Fruit fly (Drosophila melanogaster) whole organism, embryonic: ENCODE results near the gene fzo.

Source experiments
- B-H2 ChIP-seq: fragments of 200-800 bp; sonication (Bioruptor generic); optimal IDR thresholded peaks from 2 replicates; lab custom pipeline; 2018; ENCODE audit warnings: missing biosample characterization, mild to moderate bottlenecking, missing genetic modification characterization
- Bgb ChIP-seq: fragments of 200-800 bp; sonication (Bioruptor generic); IDR thresholded peaks from 2 replicates; pipeline ENCODE4 v1.3.6; 2022; ENCODE audit warnings: missing biosample characterization, missing genetic modification characterization; ENCODE audit not compliant: partially characterized antibody
- CG10209 ChIP-seq: fragments of 200-800 bp; sonication (Bioruptor generic); optimal IDR thresholded peaks from 3 replicates; lab custom pipeline; 2017; ENCODE audit warnings: missing biosample characterization, mild to moderate bottlenecking, missing genetic modification characterization, missing genetic modification reagents
- CG10267 ChIP-seq: fragments of 200-800 bp; sonication (Bioruptor generic); optimal IDR thresholded peaks from 2 replicates; lab custom pipeline; 2018; ENCODE audit warnings: missing biosample characterization, mild to moderate bottlenecking, missing genetic modification characterization, moderate library complexity
- CG10979 ChIP-seq: fragments of 200-800 bp; sonication (Bioruptor generic); optimal IDR thresholded peaks from 2 replicates; lab custom pipeline; 2018; ENCODE audit warnings: missing biosample characterization, mild to moderate bottlenecking, missing genetic modification characterization, moderate library complexity
- CG13624 ChIP-seq: fragments of 200-800 bp; sonication (Bioruptor generic); optimal IDR thresholded peaks from 2 replicates; lab custom pipeline; 2016; ENCODE audit warnings: missing biosample characterization, missing genetic modification characterization
- CG15011 ChIP-seq: fragments of 200-800 bp; sonication (Bioruptor generic); optimal IDR thresholded peaks from 3 replicates; lab custom pipeline; 2018; ENCODE audit warnings: missing biosample characterization, mild to moderate bottlenecking, missing genetic modification characterization
- CG15601 ChIP-seq: fragments of 200-800 bp; sonication (Bioruptor generic); optimal IDR thresholded peaks from 3 replicates; lab custom pipeline; 2019; ENCODE audit warnings: missing biosample characterization, mild to moderate bottlenecking, missing genetic modification characterization, moderate library complexity
- CG16779 ChIP-seq: fragments of 200-800 bp; sonication (Bioruptor generic); IDR thresholded peaks from 2 replicates; pipeline ENCODE4 v1.3.6; 2022; ENCODE audit warnings: missing biosample characterization, missing genetic modification characterization
- CG1832 ChIP-seq: fragments of 200-800 bp; sonication (Bioruptor generic); optimal IDR thresholded peaks from 2 replicates; lab custom pipeline; 2017; ENCODE audit warnings: missing biosample characterization, mild to moderate bottlenecking, missing genetic modification characterization, inconsistent platforms
- CG2712 ChIP-seq: fragments of 200-800 bp; optimal IDR thresholded peaks from 3 replicates; lab custom pipeline; 2019; ENCODE audit warnings: missing biosample characterization, mild to moderate bottlenecking, missing genetic modification characterization, moderate library complexity
- CG2889 ChIP-seq: fragments of 200-800 bp; sonication (Bioruptor generic); IDR thresholded peaks from 3 replicates; pipeline ENCODE4 v1.3.6; 2022; ENCODE audit warnings: missing biosample characterization, missing genetic modification characterization
- CG3065 ChIP-seq: fragments of 200-800 bp; sonication (Bioruptor generic); optimal IDR thresholded peaks from 2 replicates; lab custom pipeline; 2016; ENCODE audit warnings: missing biosample characterization, missing genetic modification characterization
- CG33213 ChIP-seq: fragments of 200-800 bp; sonication (Bioruptor generic); optimal IDR thresholded peaks from 3 replicates; lab custom pipeline; 2016; ENCODE audit warnings: missing biosample characterization, missing genetic modification characterization
- CG3995 ChIP-seq: fragments of 200-800 bp; sonication (Bioruptor generic); optimal IDR thresholded peaks from 3 replicates; lab custom pipeline; 2016; ENCODE audit warnings: missing biosample characterization, missing genetic modification characterization
- CG4404 ChIP-seq: fragments of 200-800 bp; sonication (Bioruptor generic); IDR thresholded peaks from 2 replicates; pipeline ENCODE4 v1.3.6; 2022; ENCODE audit warnings: missing biosample characterization, missing genetic modification characterization
- CG5953 ChIP-seq: fragments of 200-800 bp; sonication (Bioruptor generic); IDR thresholded peaks from 2 replicates; pipeline ENCODE4 v1.3.6; 2022; ENCODE audit warnings: missing biosample characterization, missing genetic modification characterization
- CG6254 ChIP-seq: fragments of 200-800 bp; sonication (Bioruptor generic); optimal IDR thresholded peaks from 3 replicates; lab custom pipeline; 2017; ENCODE audit warnings: mild to moderate bottlenecking, missing biosample characterization, missing genetic modification reagents, missing genetic modification characterization
- CG6654 ChIP-seq: fragments of 200-800 bp; sonication (Bioruptor generic); optimal IDR thresholded peaks from 2 replicates; lab custom pipeline; 2017; ENCODE audit warnings: missing biosample characterization, mild to moderate bottlenecking, missing genetic modification characterization
- CG9437 ChIP-seq: fragments of 200-800 bp; sonication (Bioruptor generic); optimal IDR thresholded peaks from 2 replicates; lab custom pipeline; 2018; ENCODE audit warnings: missing biosample characterization, mild to moderate bottlenecking, missing genetic modification characterization
- Chrac-16 ChIP-seq: fragments of 200-800 bp; sonication (Bioruptor generic); optimal IDR thresholded peaks from 3 replicates; lab custom pipeline; 2016; ENCODE audit warnings: missing biosample characterization, missing genetic modification characterization
- CrebB ChIP-seq: fragments of 200-800 bp; sonication (Bioruptor generic); optimal IDR thresholded peaks from 3 replicates; lab custom pipeline; 2018; ENCODE audit warnings: missing biosample characterization, mild to moderate bottlenecking, missing genetic modification characterization
- Deaf1 ChIP-seq: fragments of 200-800 bp; optimal IDR thresholded peaks from 3 replicates; lab custom pipeline; 2019; ENCODE audit warnings: missing biosample characterization, mild to moderate bottlenecking, missing genetic modification characterization, moderate library complexity
- Fer1 ChIP-seq: fragments of 200-800 bp; sonication (Bioruptor generic); optimal IDR thresholded peaks from 2 replicates; lab custom pipeline; 2017; ENCODE audit warnings: missing biosample characterization, mild to moderate bottlenecking, missing genetic modification characterization
- HLH3B ChIP-seq: fragments of 200-800 bp; sonication (Bioruptor generic); IDR thresholded peaks from 2 replicates; pipeline ENCODE4 v1.3.6; 2022; ENCODE audit warnings: missing biosample characterization, missing genetic modification characterization
- HLH4C ChIP-seq: fragments of 200-800 bp; sonication (Bioruptor generic); IDR thresholded peaks from 3 replicates; pipeline ENCODE4 v1.3.6; 2022; ENCODE audit warnings: missing biosample characterization, missing genetic modification characterization; ENCODE audit not compliant: partially characterized antibody
- Hr3 ChIP-seq: fragments of 200-800 bp; sonication (Bioruptor generic); optimal IDR thresholded peaks from 3 replicates; lab custom pipeline; 2016; ENCODE audit warnings: missing biosample characterization, missing genetic modification characterization
- Kr ChIP-seq: fragments of 200-800 bp; sonication (Bioruptor generic); optimal IDR thresholded peaks from 2 replicates; lab custom pipeline; 2017; ENCODE audit warnings: missing biosample characterization, mild to moderate bottlenecking, missing genetic modification characterization
- Med ChIP-seq: fragments of 200-800 bp; sonication (Bioruptor generic); peaks from one replicate; lab custom pipeline; 2016; ENCODE audit warnings: missing biosample characterization, missing genetic modification characterization, mild to moderate bottlenecking, inconsistent platforms, moderate library complexity
- Meics ChIP-seq: fragments of 200-800 bp; sonication (Bioruptor generic); optimal IDR thresholded peaks from 2 replicates; lab custom pipeline; 2017; ENCODE audit warnings: missing biosample characterization, mild to moderate bottlenecking, missing genetic modification characterization
- Mes4 ChIP-seq: fragments of 200-800 bp; sonication (Bioruptor generic); optimal IDR thresholded peaks from 2 replicates; lab custom pipeline; 2016; ENCODE audit warnings: missing biosample characterization, missing genetic modification characterization
- PHDP ChIP-seq: fragments of 200-800 bp; sonication (Bioruptor generic); optimal IDR thresholded peaks from 3 replicates; lab custom pipeline; 2018; ENCODE audit warnings: missing biosample characterization, mild to moderate bottlenecking, missing genetic modification characterization, moderate library complexity
- Rfx ChIP-seq: fragments of 200-800 bp; sonication (Bioruptor generic); IDR thresholded peaks from 2 replicates; pipeline ENCODE4 v1.3.6; 2022; ENCODE audit warnings: missing biosample characterization, missing genetic modification characterization
- Side ChIP-seq: fragments of 200-800 bp; sonication (Bioruptor generic); optimal IDR thresholded peaks from 2 replicates; lab custom pipeline; 2016; ENCODE audit warnings: missing biosample characterization, missing genetic modification characterization
- Stat92E ChIP-seq, 3 experiments: fragments of >200 bp in 2 of 3; fragments of 200-800 bp in 1 of 3; sonication (Bioruptor generic) in 1 of 3; optimal IDR thresholded peaks; 2 replicates each; lab custom pipeline; 2017 to 2019; ENCODE audit warnings: missing biosample characterization in 3 of 3, missing genetic modification characterization in 3 of 3, mild to moderate bottlenecking in 1 of 3, moderate library complexity in 1 of 3
- eve ChIP-seq, 2 experiments: fragments of >200 bp; optimal IDR thresholded peaks; 2 replicates each; lab custom pipeline; 2017; ENCODE audit warnings: missing biosample characterization in 2 of 2, missing genetic modification characterization in 2 of 2
- fd3F ChIP-seq: fragments of 200-800 bp; sonication (Bioruptor generic); optimal IDR thresholded peaks from 2 replicates; lab custom pipeline; 2018; ENCODE audit warnings: missing biosample characterization, mild to moderate bottlenecking, missing genetic modification characterization, moderate library complexity
- grau ChIP-seq: fragments of 200-800 bp; optimal IDR thresholded peaks from 3 replicates; lab custom pipeline; 2019; ENCODE audit warnings: missing biosample characterization, mild to moderate bottlenecking, missing genetic modification characterization, moderate library complexity
- ind ChIP-seq: fragments of 200-800 bp; sonication (Bioruptor generic); optimal IDR thresholded peaks from 3 replicates; lab custom pipeline; 2016; ENCODE audit warnings: missing biosample characterization, missing genetic modification characterization
- klu ChIP-seq: fragments of 200-800 bp; sonication (Bioruptor generic); IDR thresholded peaks from 2 replicates; pipeline ENCODE4 v1.3.6; 2022; ENCODE audit warnings: missing biosample characterization, missing genetic modification characterization
- mam ChIP-seq: fragments of 200-800 bp; sonication (Bioruptor generic); optimal IDR thresholded peaks from 3 replicates; lab custom pipeline; 2016; ENCODE audit warnings: missing biosample characterization, missing genetic modification characterization
- nau ChIP-seq: fragments of 200-800 bp; sonication (Bioruptor generic); optimal IDR thresholded peaks from 3 replicates; lab custom pipeline; 2017; ENCODE audit warnings: missing biosample characterization, mild to moderate bottlenecking, missing genetic modification characterization, missing genetic modification reagents
- pita ChIP-seq: fragments of 200-800 bp; sonication (Bioruptor generic); optimal IDR thresholded peaks from 2 replicates; lab custom pipeline; 2017; ENCODE audit warnings: missing biosample characterization, mild to moderate bottlenecking, missing genetic modification characterization
- ranshi ChIP-seq: fragments of 200-800 bp; sonication (Bioruptor generic); IDR thresholded peaks from 2 replicates; pipeline ENCODE4 v1.3.6; 2022; ENCODE audit warnings: missing biosample characterization, missing genetic modification characterization
- run ChIP-seq: fragments of 200-800 bp; sonication (Bioruptor generic); optimal IDR thresholded peaks from 3 replicates; lab custom pipeline; 2018; ENCODE audit warnings: missing biosample characterization, mild to moderate bottlenecking, missing genetic modification characterization
- sc ChIP-seq, 3 experiments: fragments of >200 bp in 2 of 3; fragments of 200-800 bp in 1 of 3; sonication (Bioruptor generic) in 1 of 3; optimal IDR thresholded peaks; 2 replicates in 2 of 3; 3 replicates in 1 of 3; lab custom pipeline; 2017; ENCODE audit warnings: mild to moderate bottlenecking in 1 of 3, missing biosample characterization in 1 of 3, missing genetic modification characterization in 1 of 3, missing genetic modification reagents in 1 of 3
- shn ChIP-seq: fragments of 200-800 bp; sonication (Bioruptor generic); optimal IDR thresholded peaks from 3 replicates; lab custom pipeline; 2016; ENCODE audit warnings: missing biosample characterization, missing genetic modification characterization
- tap ChIP-seq: fragments of 200-800 bp; optimal IDR thresholded peaks from 3 replicates; lab custom pipeline; 2019; ENCODE audit warnings: missing biosample characterization, mild to moderate bottlenecking, missing genetic modification characterization, moderate library complexity
- wor ChIP-seq: fragments of 200-800 bp; sonication (Bioruptor generic); IDR thresholded peaks from 2 replicates; pipeline ENCODE4 v1.3.6; 2022; ENCODE audit warnings: missing biosample characterization, missing genetic modification characterization

Gene fzo

DNA sequence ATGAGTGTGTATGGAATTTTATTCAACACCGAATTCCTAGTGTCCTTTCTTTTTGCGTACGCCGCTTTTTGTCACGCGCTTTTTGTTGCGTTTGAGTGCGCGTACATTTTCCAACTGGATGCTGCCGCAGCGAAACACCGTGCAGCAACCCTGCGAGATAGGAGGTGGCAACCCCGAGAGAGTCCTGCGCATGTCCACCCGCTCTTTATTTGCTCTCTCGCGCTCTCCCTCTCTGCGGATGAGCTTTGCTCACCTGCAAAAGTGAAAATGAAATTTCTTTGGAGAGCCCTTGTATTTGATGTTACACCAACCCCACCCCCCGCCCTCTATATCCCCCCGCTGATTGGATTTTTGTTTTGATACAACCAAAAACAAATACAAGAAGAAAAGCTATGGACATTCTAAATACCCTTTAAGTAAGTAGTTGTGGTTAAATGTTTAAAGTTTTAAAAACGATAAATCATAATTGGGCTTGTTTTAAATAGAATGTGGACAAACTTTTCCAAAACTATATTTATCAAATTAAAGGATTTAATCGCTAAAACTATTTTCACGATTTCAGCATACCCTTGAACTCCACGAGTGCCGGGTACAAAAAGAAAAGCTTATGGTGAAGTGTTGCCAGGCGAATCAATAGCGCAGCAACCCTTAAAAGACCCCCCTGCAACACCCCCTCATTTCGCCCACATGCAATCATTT is 36.2 kb upstream of the fzo start (continued):
- TF ChIP-seq CrebB, result no peak
- peak; percentile 83 for TF ChIP-seq Meics (GFP tag; lab: Kevin White, UChicago)
- no peak for TF ChIP-seq Mes4
- TF ChIP-seq HLH4C (GFP tag; lab: Robert Waterston, UW), result no peak
- no peak for TF ChIP-seq pita
- TF ChIP-seq shn (GFP tag; lab: Kevin White, UChicago), result no peak
- peak; percentile 36 for TF ChIP-seq CG6654 (GFP tag; lab: Kevin White, UChicago)
- no peak for TF ChIP-seq sc (optimal IDR thresholded peaks at IDR 0.05; lab: Kevin White, UChicago)
- TF ChIP-seq sc (GFP tag; optimal IDR thresholded peaks at IDR 0.05; lab: Kevin White, UChicago), result peak; percentile 9
- peak; percentile 21 for TF ChIP-seq CG15601
- no peak for TF ChIP-seq Kr (GFP tag; lab: Kevin White, UChicago)
- TF ChIP-seq CG10209 (GFP tag; lab: Kevin White, UChicago), result peak; percentile 52
- peak; percentile 13 for TF ChIP-seq CG6254 (GFP tag; lab: Kevin White, UChicago)
- TF ChIP-seq eve (GFP tag; optimal IDR thresholded peaks at IDR 0.05; lab: Kevin White, UChicago), result peak in 1 of 2 experiments; percentile 37
- TF ChIP-seq CG10979 (tag; lab: Kevin White, UChicago), result no peak
- TF ChIP-seq Chrac-16, result peak; percentile 3
- no peak for TF ChIP-seq nau
- no peak for TF ChIP-seq CG3995
- peak; percentile 36 for TF ChIP-seq CG9437
- no peak for TF ChIP-seq B-H2 (GFP tag; lab: Kevin White, UChicago)
- peak; percentile 56; the same call in 1 of the 2 replicates for TF ChIP-seq wor (GFP tag; lab: Robert Waterston, UW)
- peak; percentile 39 for TF ChIP-seq fd3F (GFP tag; lab: Kevin White, UChicago)
- peak; percentile 37; the same call in 1 of the 2 replicates for TF ChIP-seq CG16779 (GFP tag; lab: Robert Waterston, UW)
- TF ChIP-seq ranshi, result peak; percentile 31; the same call in 1 of the 2 replicates
- no peak for TF ChIP-seq CG1832 (GFP tag; lab: Kevin White, UChicago)
- TF ChIP-seq Rfx (GFP tag; lab: Robert Waterston, UW), result peak; percentile 71
- peak; percentile 93 for TF ChIP-seq Med (GFP tag; lab: Kevin White, UChicago)
- no peak for TF ChIP-seq Stat92E (GFP tag; optimal IDR thresholded peaks at IDR 0.05; lab: Kevin White, UChicago)
- peak; percentile 79 for TF ChIP-seq HLH3B
- peak; percentile 48 for TF ChIP-seq run
- TF ChIP-seq CG15011, result peak; percentile 46
- peak; percentile 64 for TF ChIP-seq Side
- peak; percentile 73 for TF ChIP-seq tap (tag; lab: Kevin White, UChicago)
- TF ChIP-seq grau (tag; lab: Kevin White, UChicago), result no peak
- peak; percentile 30; the same call in 1 of the 2 replicates for TF ChIP-seq CG4404 (GFP tag; lab: Robert Waterston, UW)
- peak; percentile 52 for TF ChIP-seq ind (GFP tag; lab: Kevin White, UChicago)
- TF ChIP-seq CG5953, result no peak
- no peak for TF ChIP-seq Bgb (GFP tag; lab: Robert Waterston, UW)
- peak; percentile 67 for TF ChIP-seq PHDP (tag; lab: Kevin White, UChicago)
- peak; percentile 35 for TF ChIP-seq CG33213 (GFP tag; lab: Kevin White, UChicago)
- TF ChIP-seq Deaf1 (tag; lab: Kevin White, UChicago), result peak; percentile 53
- peak; percentile 63 for TF ChIP-seq CG13624 (GFP tag; lab: Kevin White, UChicago)
- peak; percentile 66 for TF ChIP-seq CG10267 (tag; lab: Kevin White, UChicago)
- no peak for TF ChIP-seq CG2889 (GFP tag; lab: Robert Waterston, UW)
- peak; percentile 88 for TF ChIP-seq Fer1
- TF ChIP-seq mam, result peak; percentile 62
- no peak for TF ChIP-seq CG3065 (GFP tag; lab: Kevin White, UChicago)
- no peak for TF ChIP-seq CG2712 (tag; lab: Kevin White, UChicago)
- no peak for TF ChIP-seq klu (GFP tag; lab: Robert Waterston, UW)
- TF ChIP-seq Hr3 (GFP tag; lab: Kevin White, UChicago), result peak; percentile 18
